Fruit fly (Drosophila melanogaster): Measurements from ENCODE around the gene ND-75.

The ND-75 gene

dm6 chrX:8242298-8242697 lies 9.2 kb downstream of the ND-75 start, which contains the start of gene Trxr1 (continued):
- TF ChIP-seq CG12391 (tag; optimal IDR thresholded peaks at IDR 0.05) = no peak
- no peak for TF ChIP-seq Chrac-16 (GFP tag; optimal IDR thresholded peaks at IDR 0.05)
- no peak for TF ChIP-seq CG15696 (tag; optimal IDR thresholded peaks at IDR 0.05)
- no peak for TF ChIP-seq Hr3 (GFP tag; optimal IDR thresholded peaks at IDR 0.05)
- no peak for TF ChIP-seq HHEX (GFP tag; optimal IDR thresholded peaks at IDR 0.05)
- TF ChIP-seq Atf-2 (GFP tag; optimal IDR thresholded peaks at IDR 0.05) = no peak
- no peak for TF ChIP-seq CG6254 (GFP tag; optimal IDR thresholded peaks at IDR 0.05)
- TF ChIP-seq CHES-1-like (GFP tag; optimal IDR thresholded peaks at IDR 0.05) = no peak
- TF ChIP-seq nau (GFP tag; optimal IDR thresholded peaks at IDR 0.05) = no peak
- TF ChIP-seq Antp (GFP tag; optimal IDR thresholded peaks at IDR 0.05) = no peak
- no peak for TF ChIP-seq Hmr (GFP tag; optimal IDR thresholded peaks at IDR 0.05)
- TF ChIP-seq Dbx (GFP tag; IDR thresholded peaks at IDR 0.05) = no peak
- TF ChIP-seq az2 (GFP tag; optimal IDR thresholded peaks at IDR 0.05) = no peak
- TF ChIP-seq insv (GFP tag; optimal IDR thresholded peaks at IDR 0.05) = peak in 1 of 2 experiments; percentile 29
- no peak for TF ChIP-seq dimm (GFP tag; IDR thresholded peaks at IDR 0.05)
- TF ChIP-seq CG15011 (GFP tag; optimal IDR thresholded peaks at IDR 0.05) = no peak
- no peak for TF ChIP-seq CG10543 (GFP tag; optimal IDR thresholded peaks at IDR 0.05)
- TF ChIP-seq CG34224 (GFP tag; IDR thresholded peaks at IDR 0.05; ENCODE audit: partially characterized antibody) = peak; percentile 61; the same call in 2 of the 3 replicates
- no peak for TF ChIP-seq CG14710 (tag; optimal IDR thresholded peaks at IDR 0.05)
- no peak for TF ChIP-seq fu2 (GFP tag; optimal IDR thresholded peaks at IDR 0.05)
- no peak for TF ChIP-seq dpn (GFP tag; optimal IDR thresholded peaks at IDR 0.05)
- no peak for TF ChIP-seq eve (GFP tag; optimal IDR thresholded peaks at IDR 0.05)
- no peak for TF ChIP-seq trem (tag; optimal IDR thresholded peaks at IDR 0.05)
- TF ChIP-seq CG6272 (GFP tag; IDR thresholded peaks at IDR 0.05) = no peak
- TF ChIP-seq unc-4 (GFP tag; IDR thresholded peaks at IDR 0.05; ENCODE audit: partially characterized antibody) = peak; percentile 54
- TF ChIP-seq CG6854 (GFP tag; optimal IDR thresholded peaks at IDR 0.05) = no peak
- no peak for TF ChIP-seq gcm2 (GFP tag; optimal IDR thresholded peaks at IDR 0.05)
- peak; percentile 64 for TF ChIP-seq CG14860 (GFP tag; IDR thresholded peaks at IDR 0.05; ENCODE audit: partially characterized antibody)
- TF ChIP-seq Rx (GFP tag; IDR thresholded peaks at IDR 0.05) = no peak

- TF ChIP-seq stwl (tag; optimal IDR thresholded peaks at IDR 0.05) (peak; percentile 36), gfzf (GFP tag; optimal IDR thresholded peaks at IDR 0.05) (peak; percentile 30), amos (GFP tag; IDR thresholded peaks at IDR 0.05; ENCODE audit: partially characterized antibody) (peak; percentile 85), Vsx1 (GFP tag; optimal IDR thresholded peaks at IDR 0.05) (no peak), Xrp1 (GFP tag; IDR thresholded peaks at IDR 0.05) (no peak), trem (tag; optimal IDR thresholded peaks at IDR 0.05) (peak; percentile 9), Opbp (GFP tag; IDR thresholded peaks at IDR 0.05; ENCODE audit: partially characterized antibody) (peak; percentile 79), tna (GFP tag; IDR thresholded peaks at IDR 0.05; ENCODE audit: partially characterized antibody) (peak; percentile 73), CG34224 (GFP tag; IDR thresholded peaks at IDR 0.05; ENCODE audit: partially characterized antibody) (peak; percentile 91), Bgb (GFP tag; IDR thresholded peaks at IDR 0.05; ENCODE audit: partially characterized antibody) (peak; percentile 83), Sry-δ (GFP tag; optimal IDR thresholded peaks at IDR 0.05) (peak; percentile 70), HLH4C (GFP tag; IDR thresholded peaks at IDR 0.05; ENCODE audit: partially characterized antibody) (peak; percentile 81), E2f2 (GFP tag; IDR thresholded peaks at IDR 0.05) (peak; percentile 92), sna (GFP tag; IDR thresholded peaks at IDR 0.05; ENCODE audit: partially characterized antibody) (peak; percentile 69; the same call in 1 of the 2 replicates), Dll (GFP tag; IDR thresholded peaks at IDR 0.05; ENCODE audit: partially characterized antibody) (peak; percentile 84), h (optimal IDR thresholded peaks at IDR 0.05) (no peak), CG8089 (GFP tag; optimal IDR thresholded peaks at IDR 0.05) (no peak), hbn (GFP tag; IDR thresholded peaks at IDR 0.05; ENCODE audit: partially characterized antibody) (peak; percentile 84), CG10267 (tag; optimal IDR thresholded peaks at IDR 0.05) (peak; percentile 27), bab2 (GFP tag; optimal IDR thresholded peaks at IDR 0.05) (no peak), D19B (GFP tag; optimal IDR thresholded peaks at IDR 0.05) (no peak), CG2889 (GFP tag; IDR thresholded peaks at IDR 0.05) (no peak), hb (GFP tag; IDR thresholded peaks at IDR 0.05; ENCODE audit: partially characterized antibody) (peak; percentile 75)
Measured at dm6 chrX:8240431-8240830, 11.1 kb downstream of the ND-75 start, which contains the start of gene CG2147. Gene CG2147 (plus strand): TSS chrX:8240684.
